Worm (Caenorhabditis elegans) whole organism, young adult: ENCODE data around the gene zip-10.

Experiments used
- egrh-3 ChIP-seq: fragments of 200-800 bp; sonication (Bioruptor generic); IDR thresholded peaks from 2 replicates; pipeline ENCODE4 v1.3.6; 2022; ENCODE audit warnings: missing genetic modification reagents, missing genetic modification characterization, missing compliant biosample characterization
- lin-26 ChIP-seq: fragments of 200-800 bp; sonication (Bioruptor generic); IDR thresholded peaks from 2 replicates; pipeline ENCODE4 v1.3.6; 2022; ENCODE audit warnings: missing genetic modification reagents, missing genetic modification characterization, missing compliant biosample characterization
- madf-8 ChIP-seq: fragments of 200-800 bp; sonication (Bioruptor generic); conservative IDR thresholded peaks from 2 replicates; pipeline ENCODE4 v1.3.6; 2022; ENCODE audit warnings: missing genetic modification reagents, missing genetic modification characterization, missing compliant biosample characterization
- nfya-2 ChIP-seq: fragments of 200-800 bp; sonication (Bioruptor generic); IDR thresholded peaks from 2 replicates; pipeline ENCODE4 v1.3.6; 2022; ENCODE audit warnings: missing genetic modification reagents, missing genetic modification characterization, missing compliant biosample characterization
- unc-62 ChIP-seq: fragments of 150-350 bp; optimal IDR thresholded peaks from 2 replicates; lab custom pipeline; 2014; ENCODE audit warnings: missing biosample characterization, missing genetic modification reagents, missing genetic modification characterization
- ztf-25 ChIP-seq: fragments of 200-800 bp; sonication (Bioruptor generic); IDR thresholded peaks from 2 replicates; pipeline ENCODE4 v1.3.6; 2022; ENCODE audit warnings: missing genetic modification reagents, missing genetic modification characterization, missing compliant biosample characterization

DNA sequence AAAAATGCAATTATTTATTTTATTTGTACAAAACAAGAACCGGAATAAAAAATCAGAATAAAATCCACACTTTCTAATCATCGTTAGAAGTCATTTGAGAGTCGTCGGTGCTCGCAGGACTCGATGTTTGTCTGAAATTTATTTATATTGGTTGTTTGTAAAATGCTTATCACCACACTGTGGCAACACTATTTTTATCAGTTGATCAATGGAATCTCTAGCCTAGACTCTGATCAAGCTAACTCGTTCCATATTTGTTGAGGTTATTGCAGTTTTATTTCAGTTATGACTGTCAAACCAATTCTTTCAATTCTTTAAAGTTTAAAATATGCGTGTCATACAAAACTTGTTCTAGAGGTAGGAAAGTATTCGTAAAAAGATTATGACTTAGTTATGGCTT lies 46.1 kb downstream of the zip-10 start, which contains the start of gene dhs-20:
- TF ChIP-seq egrh-3 (GFP tag; lab: Robert Waterston, UW) (no peak), madf-8 (GFP tag; lab: Robert Waterston, UW) (no peak), lin-26 (no peak), nfya-2 (GFP tag; lab: Robert Waterston, UW) (no peak), ztf-25 (GFP tag; lab: Robert Waterston, UW) (no peak), unc-62 (GFP tag; lab: Kevin White, UChicago) (no peak)
